Worm (Caenorhabditis elegans) whole organism, late embryonic: ENCODE data around the gene F58D12.3.

Experiments used
- K02D7.2 ChIP-seq: sonication (generic microtip); optimal IDR thresholded peaks from 2 replicates; lab custom pipeline; 2017; ENCODE audit warnings: mild to moderate bottlenecking, missing genetic modification characterization, missing compliant biosample characterization
- ets-4 ChIP-seq: sonication (generic microtip); optimal IDR thresholded peaks from 2 replicates; lab custom pipeline; 2016; ENCODE audit warnings: missing genetic modification characterization, missing compliant biosample characterization
- nhr-11 ChIP-seq: fragments of 150-350 bp; optimal IDR thresholded peaks from 2 replicates; lab custom pipeline; 2014; ENCODE audit warnings: missing biosample characterization, missing genetic modification characterization

DNA sequence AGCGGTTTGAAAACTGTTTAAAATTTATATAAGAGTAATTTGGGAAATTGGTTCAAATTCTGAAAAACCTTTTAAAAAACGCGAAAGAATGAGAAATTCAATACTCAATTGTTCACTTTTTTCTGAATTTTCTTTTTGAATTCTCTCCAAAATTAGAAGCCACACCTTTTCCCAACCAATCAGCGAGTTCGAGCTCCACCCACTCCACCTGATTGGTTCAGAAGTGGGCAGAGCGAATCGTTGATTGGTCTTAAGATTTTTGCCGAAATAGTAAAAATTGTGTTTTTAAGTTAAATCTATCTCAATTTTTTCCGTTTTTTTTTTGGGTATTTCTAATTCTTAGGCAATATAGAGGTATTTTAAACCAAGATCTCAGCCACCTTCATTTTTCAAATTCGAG, 6.3 kb downstream of the F58D12.3 start:
- no peak for TF ChIP-seq ets-4 (tag; lab: Kevin White, UChicago)
- TF ChIP-seq K02D7.2 (tag; lab: Kevin White, UChicago): no peak
- no peak for TF ChIP-seq nhr-11 (tag; lab: Kevin White, UChicago)
